Worm (Caenorhabditis elegans): ENCODE results near the gene F56C9.10.

Gene F56C9.10

DNA sequence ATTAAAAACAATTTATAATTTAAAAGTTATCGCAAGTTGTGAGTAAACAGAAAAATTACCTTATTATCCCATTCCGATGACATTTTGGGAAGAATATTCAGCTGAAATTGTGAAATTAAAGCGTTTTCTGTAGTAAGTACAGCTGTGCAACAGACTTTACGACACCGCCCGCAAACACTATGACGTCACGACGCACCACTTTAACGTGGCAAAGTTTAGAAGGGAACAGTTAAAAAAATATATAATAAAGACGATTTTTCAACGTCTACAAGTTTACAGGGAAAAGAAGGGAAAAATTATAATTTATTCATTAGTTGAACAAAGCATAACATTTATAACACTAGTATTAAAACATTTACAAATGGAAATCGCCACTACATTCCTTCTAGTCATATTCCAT lies 18.8 kb upstream of the F56C9.10 start, which contains the start of gene F08F8.9:
F08F8.9 (minus strand) TSS at position 101 of the 400 bp plus-strand sequence.
- TF ChIP-seq ztf-22 (GFP tag; optimal IDR thresholded peaks at IDR 0.05), result no peak
- no peak for TF ChIP-seq ceh-40 (GFP tag; IDR thresholded peaks at IDR 0.05)
- no peak for TF ChIP-seq ceh-58 (GFP tag; IDR thresholded peaks at IDR 0.05)
- TF ChIP-seq nhr-27 (tag; optimal IDR thresholded peaks at IDR 0.05), result no peak
- TF ChIP-seq tbp1 (GFP tag; optimal IDR thresholded peaks at IDR 0.05), result no peak
- no peak for TF ChIP-seq aptf-2 (GFP tag; conservative IDR thresholded peaks at IDR 0.05)
- TF ChIP-seq cebp-1 (GFP tag; IDR thresholded peaks at IDR 0.05), result no peak
- TF ChIP-seq cebp-1 (tag; optimal IDR thresholded peaks at IDR 0.05), result no peak
- no peak for TF ChIP-seq hsf-1 (GFP tag; IDR thresholded peaks at IDR 0.05)
- TF ChIP-seq nhr-90 (tag; optimal IDR thresholded peaks at IDR 0.05), result no peak
- no peak for TF ChIP-seq F10E7.11 (tag; optimal IDR thresholded peaks at IDR 0.05)
- no peak for TF ChIP-seq dox-1 (GFP tag; IDR thresholded peaks at IDR 0.05)
- no peak for TF ChIP-seq chd-7 (tag; optimal IDR thresholded peaks at IDR 0.05)
- no peak for TF ChIP-seq nhr-80 (tag; optimal IDR thresholded peaks at IDR 0.05)
- TF ChIP-seq egl-18 (GFP tag; IDR thresholded peaks at IDR 0.05), result no peak
- TF ChIP-seq let-607 (tag; optimal IDR thresholded peaks at IDR 0.05), result no peak

- TF ChIP-seq F22D6.2 (tag; optimal IDR thresholded peaks at IDR 0.05) (no peak), nhr-27 (tag; optimal IDR thresholded peaks at IDR 0.05) (no peak), nfya-1 (tag; optimal IDR thresholded peaks at IDR 0.05; ENCODE audit: borderline replicate concordance, insufficient read depth) (no peak), B0019.2 (GFP tag; conservative IDR thresholded peaks at IDR 0.05) (no peak), lin-40 (tag; optimal IDR thresholded peaks at IDR 0.05) (no peak), ets-4 (GFP tag; optimal IDR thresholded peaks at IDR 0.05) (no peak), attf-3 (GFP tag; conservative IDR thresholded peaks at IDR 0.05) (no peak), lir-1 (GFP tag; conservative IDR thresholded peaks at IDR 0.05) (no peak), him-1 (tag; optimal IDR thresholded peaks at IDR 0.05) (no peak), T07F8.4 (tag; optimal IDR thresholded peaks at IDR 0.05) (no peak), K12H6.12 (tag; optimal IDR thresholded peaks at IDR 0.05) (no peak), efl-1 (GFP tag; optimal IDR thresholded peaks at IDR 0.05) (no peak), ztf-28 (GFP tag; IDR thresholded peaks at IDR 0.05) (no peak)
These were observed 14.0 kb upstream of the F56C9.10 start, which contains the start of gene gos-28 for ce11 chrIII:7349075-7349474. TSS of gene gos-28 (minus strand) at chrIII:7349175.

DNA sequence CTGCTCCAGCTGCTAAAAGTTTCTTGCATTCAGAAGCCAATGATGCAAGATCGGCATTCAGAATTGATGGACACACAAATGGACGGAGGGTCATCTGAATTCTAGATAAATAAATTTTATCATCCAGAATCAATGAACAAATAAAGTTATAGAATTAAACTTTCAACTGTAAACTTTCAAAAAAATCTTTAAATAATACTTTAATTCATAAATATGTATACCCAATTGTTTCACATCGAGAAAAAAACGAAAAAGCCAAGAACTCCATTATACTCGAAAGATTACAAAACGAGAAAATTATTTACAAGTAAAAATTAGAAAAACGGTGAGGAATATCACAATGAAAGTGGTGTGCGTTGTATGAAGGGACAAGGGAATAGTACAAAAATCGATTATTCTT lies 11.9 kb upstream of the F56C9.10 start, which contains the start of gene F08F8.7:
F08F8.7 (minus strand) TSS at position 101 of the 400 bp plus-strand sequence.
- no peak for TF ChIP-seq egrh-3 (GFP tag; IDR thresholded peaks at IDR 0.05)
- TF ChIP-seq rcor-1 (GFP tag; IDR thresholded peaks at IDR 0.05), result no peak
- no peak for TF ChIP-seq zim-3 (tag; optimal IDR thresholded peaks at IDR 0.05)
- TF ChIP-seq Y56A3A.18 (GFP tag; IDR thresholded peaks at IDR 0.05), result no peak
- TF ChIP-seq lir-1 (GFP tag; conservative IDR thresholded peaks at IDR 0.05), result no peak
- no peak for TF ChIP-seq madf-6 (GFP tag; IDR thresholded peaks at IDR 0.05)
- no peak for TF ChIP-seq zfh-2 (GFP tag; conservative IDR thresholded peaks at IDR 0.05)
- TF ChIP-seq him-1 (tag; optimal IDR thresholded peaks at IDR 0.05), result no peak
- no peak for TF ChIP-seq mxl-1 (tag; optimal IDR thresholded peaks at IDR 0.05)
- no peak for TF ChIP-seq snpc-4 (GFP tag; optimal IDR thresholded peaks at IDR 0.05)
- no peak for TF ChIP-seq snpc-4 (tag; optimal IDR thresholded peaks at IDR 0.05)
- no peak for TF ChIP-seq ztf-3 (GFP tag; optimal IDR thresholded peaks at IDR 0.05)
- no peak for TF ChIP-seq ceh-79 (tag; optimal IDR thresholded peaks at IDR 0.05)
- no peak for TF ChIP-seq hlh-12 (tag; optimal IDR thresholded peaks at IDR 0.05)
- TF ChIP-seq attf-3 (GFP tag; conservative IDR thresholded peaks at IDR 0.05), result no peak
- no peak for TF ChIP-seq tbx-9 (tag; optimal IDR thresholded peaks at IDR 0.05; ENCODE audit: borderline replicate concordance)

Measured in whole organism, young adult.